Worm (Caenorhabditis elegans): Measurements from ENCODE around the gene ZK353.10.
A peak's percentile ranks its signal among the peaks of the same experiment; 100 is the strongest.

Gene ZK353.10

ce11 chrIII:8394374-8395302 lies at the start of gene ZK353.10:
Gene ZK353.10, minus strand, starts transcription at chrIII:8394424.
- TF ChIP-seq egl-5 (tag; optimal IDR thresholded peaks at IDR 0.05) = no peak
- TF ChIP-seq hmg-11 (tag; optimal IDR thresholded peaks at IDR 0.05) = no peak
- no peak for TF ChIP-seq egl-27 (tag; optimal IDR thresholded peaks at IDR 0.05)
- peak; percentile 10 for TF ChIP-seq lin-39 (tag; optimal IDR thresholded peaks at IDR 0.05)
- TF ChIP-seq skn-1 (tag; optimal IDR thresholded peaks at IDR 0.05) = peak; percentile 39
- TF ChIP-seq lin-15B (tag; optimal IDR thresholded peaks at IDR 0.05) = peak; percentile 7

ce11 chrIII:8443557-8444131 lies 49.4 kb upstream of the ZK353.10 start, which contains the start of gene ufbp-1:
Gene ufbp-1, minus strand, starts transcription at chrIII:8443607.
- no peak for TF ChIP-seq fkh-10 (GFP tag; optimal IDR thresholded peaks at IDR 0.05)
- TF ChIP-seq lin-39 (tag; optimal IDR thresholded peaks at IDR 0.05) = peak; percentile 11
- TF ChIP-seq nhr-23 (tag; optimal IDR thresholded peaks at IDR 0.05) = peak; percentile 31
- no peak for TF ChIP-seq mml-1 (tag; optimal IDR thresholded peaks at IDR 0.05)
- TF ChIP-seq fkh-2 (tag; optimal IDR thresholded peaks at IDR 0.05) = no peak
- no peak for TF ChIP-seq nhr-11 (tag; optimal IDR thresholded peaks at IDR 0.05)
- TF ChIP-seq elt-2 (tag; optimal IDR thresholded peaks at IDR 0.05) = peak; percentile 69
- no peak for TF ChIP-seq egl-27 (tag; optimal IDR thresholded peaks at IDR 0.05)
- TF ChIP-seq ceh-9 (tag; optimal IDR thresholded peaks at IDR 0.05) = no peak
- TF ChIP-seq elt-1 (tag; optimal IDR thresholded peaks at IDR 0.05) = no peak
- no peak for TF ChIP-seq sea-2 (GFP tag; optimal IDR thresholded peaks at IDR 0.05)
- TF ChIP-seq nhr-67 (tag; optimal IDR thresholded peaks at IDR 0.05) = no peak
- peak; percentile 20 for TF ChIP-seq hmg-11 (tag; optimal IDR thresholded peaks at IDR 0.05)
- TF ChIP-seq R02D3.7 (tag; optimal IDR thresholded peaks at IDR 0.05) = no peak
- no peak for TF ChIP-seq ZK546.5 (tag; optimal IDR thresholded peaks at IDR 0.05)
- TF ChIP-seq pha-4 (tag; optimal IDR thresholded peaks at IDR 0.05) = peak; percentile 93
- TF ChIP-seq nhr-25 (tag; optimal IDR thresholded peaks at IDR 0.05) = peak; percentile 73
- no peak for TF ChIP-seq unc-39 (tag; optimal IDR thresholded peaks at IDR 0.05)
- TF ChIP-seq skn-1 (tag; optimal IDR thresholded peaks at IDR 0.05) = no peak
- TF ChIP-seq nhr-43 (tag; optimal IDR thresholded peaks at IDR 0.05; ENCODE audit: poor library complexity, severe bottlenecking) = peak; percentile 52
- TF ChIP-seq pqm-1 (tag; optimal IDR thresholded peaks at IDR 0.05) = no peak
- peak; percentile 81 for TF ChIP-seq tbx-2 (tag; optimal IDR thresholded peaks at IDR 0.05)
- TF ChIP-seq ceh-16 (tag; optimal IDR thresholded peaks at IDR 0.05) = peak; percentile 66
- no peak for TF ChIP-seq nhr-28 (tag; optimal IDR thresholded peaks at IDR 0.05)
- no peak for TF ChIP-seq ceh-28 (tag; optimal IDR thresholded peaks at IDR 0.05)
- peak; percentile 95 for TF ChIP-seq ztf-4 (tag; optimal IDR thresholded peaks at IDR 0.05)
- no peak for TF ChIP-seq daf-12 (tag; optimal IDR thresholded peaks at IDR 0.05)
- peak in 1 of 2 experiments; percentile 71 for TF ChIP-seq eor-1 (tag; optimal IDR thresholded peaks at IDR 0.05)
- TF ChIP-seq snpc-4 (tag; optimal IDR thresholded peaks at IDR 0.05) = peak; percentile 33
- no peak for TF ChIP-seq nhr-237 (tag; optimal IDR thresholded peaks at IDR 0.05)
- TF ChIP-seq ama-1 (optimal IDR thresholded peaks at IDR 0.05) = peak; percentile 99
- TF ChIP-seq ztf-11 (tag; optimal IDR thresholded peaks at IDR 0.05) = no peak
- no peak for TF ChIP-seq mdl-1 (tag; optimal IDR thresholded peaks at IDR 0.05)
- TF ChIP-seq nfya-1 (tag; optimal IDR thresholded peaks at IDR 0.05; ENCODE audit: insufficient read depth) = peak; percentile 94
- TF ChIP-seq ceh-82 (tag; optimal IDR thresholded peaks at IDR 0.05) = no peak
- TF ChIP-seq nhr-12 (tag; optimal IDR thresholded peaks at IDR 0.05) = no peak
- TF ChIP-seq nhr-76 (tag; optimal IDR thresholded peaks at IDR 0.05) = no peak
- TF ChIP-seq unc-62 (GFP tag; optimal IDR thresholded peaks at IDR 0.05) = no peak
- TF ChIP-seq fos-1 (tag; optimal IDR thresholded peaks at IDR 0.05) = peak; percentile 9
- no peak for TF ChIP-seq aly-2 (tag; optimal IDR thresholded peaks at IDR 0.05)
- no peak for TF ChIP-seq elt-3 (tag; optimal IDR thresholded peaks at IDR 0.05)
- TF ChIP-seq lsy-12 (tag; optimal IDR thresholded peaks at IDR 0.05) = peak; percentile 67
- TF ChIP-seq zag-1 (tag; optimal IDR thresholded peaks at IDR 0.05) = no peak
- no peak for TF ChIP-seq nhr-77 (tag; optimal IDR thresholded peaks at IDR 0.05)
- no peak for TF ChIP-seq egl-5 (tag; optimal IDR thresholded peaks at IDR 0.05)
- TF ChIP-seq lin-15B (tag; optimal IDR thresholded peaks at IDR 0.05) = peak; percentile 53
- no peak for TF ChIP-seq jun-1 (tag; optimal IDR thresholded peaks at IDR 0.05)

Data from whole organism, L3 larva.